Fruit fly (Drosophila melanogaster) whole organism, pupa: ENCODE results near the gene CG8861.

ENCODE experiments used
- CG10348 ChIP-seq: fragments of 200-800 bp; sonication (Bioruptor generic); IDR thresholded peaks from 2 replicates; pipeline ENCODE4 v1.3.6; 2022; ENCODE audit warnings: missing biosample characterization, missing genetic modification characterization
- CG12605 ChIP-seq: fragments of 200-800 bp; sonication (Bioruptor generic); IDR thresholded peaks from 2 replicates; pipeline ENCODE4 v1.3.6; 2022; ENCODE audit warnings: missing biosample characterization, missing genetic modification characterization
- CG13204 ChIP-seq: fragments of 200-800 bp; sonication (Bioruptor generic); optimal IDR thresholded peaks from 2 replicates; lab custom pipeline; 2018; ENCODE audit warnings: missing biosample characterization, mild to moderate bottlenecking, missing genetic modification characterization, moderate library complexity
- CG14655 ChIP-seq: fragments of 200-800 bp; sonication (Bioruptor generic); optimal IDR thresholded peaks from 3 replicates; lab custom pipeline; 2017; ENCODE audit warnings: mild to moderate bottlenecking, missing biosample characterization, missing genetic modification reagents, missing genetic modification characterization
- CG15710 ChIP-seq: fragments of 200-800 bp; sonication (Bioruptor generic); optimal IDR thresholded peaks from 2 replicates; lab custom pipeline; 2018; ENCODE audit warnings: missing biosample characterization, mild to moderate bottlenecking, missing genetic modification characterization, moderate library complexity
- CG17806 ChIP-seq: fragments of 200-800 bp; sonication (Bioruptor generic); optimal IDR thresholded peaks from 2 replicates; lab custom pipeline; 2018; ENCODE audit warnings: missing biosample characterization, mild to moderate bottlenecking, missing genetic modification characterization, moderate library complexity
- CG32121 ChIP-seq: fragments of 200-800 bp; sonication (Bioruptor generic); IDR thresholded peaks from 2 replicates; pipeline ENCODE4 v1.3.6; 2022; ENCODE audit warnings: missing biosample characterization, missing genetic modification characterization
- CG34367 ChIP-seq: fragments of 200-800 bp; sonication (Bioruptor generic); optimal IDR thresholded peaks from 2 replicates; lab custom pipeline; 2018; ENCODE audit warnings: missing biosample characterization, mild to moderate bottlenecking, missing genetic modification characterization
- CG4496 ChIP-seq: fragments of 200-800 bp; sonication (Bioruptor generic); IDR thresholded peaks from 3 replicates; pipeline ENCODE4 v1.3.6; 2022; ENCODE audit warnings: missing biosample characterization, missing genetic modification characterization
- CG8159 ChIP-seq: fragments of 200-800 bp; sonication (Bioruptor generic); optimal IDR thresholded peaks from 3 replicates; lab custom pipeline; 2018; ENCODE audit warnings: missing biosample characterization, mild to moderate bottlenecking, missing genetic modification characterization, moderate library complexity
- CG8301 ChIP-seq: fragments of 200-800 bp; sonication (Bioruptor generic); optimal IDR thresholded peaks from 2 replicates; lab custom pipeline; 2018; ENCODE audit warnings: missing biosample characterization, mild to moderate bottlenecking, missing genetic modification characterization
- CG9948 ChIP-seq: fragments of 200-800 bp; sonication (Bioruptor generic); optimal IDR thresholded peaks from 2 replicates; lab custom pipeline; 2018; ENCODE audit warnings: missing biosample characterization, mild to moderate bottlenecking, missing genetic modification characterization, moderate library complexity
- D1 ChIP-seq: fragments of 200-800 bp; sonication (Bioruptor generic); optimal IDR thresholded peaks from 2 replicates; lab custom pipeline; 2018; ENCODE audit warnings: missing biosample characterization, mild to moderate bottlenecking, missing genetic modification characterization, moderate library complexity
- EcR ChIP-seq: fragments of 200-800 bp; sonication (Bioruptor generic); optimal IDR thresholded peaks from 3 replicates; lab custom pipeline; 2019; ENCODE audit warnings: missing biosample characterization, missing genetic modification characterization, mild to moderate bottlenecking, moderate library complexity, missing genetic modification reagents
- Ets98B ChIP-seq: fragments of 200-800 bp; sonication (Bioruptor generic); IDR thresholded peaks from 2 replicates; pipeline ENCODE4 v1.3.6; 2022; ENCODE audit warnings: missing biosample characterization, missing genetic modification characterization
- Pif1A ChIP-seq: fragments of 200-800 bp; sonication (Bioruptor generic); optimal IDR thresholded peaks from 3 replicates; lab custom pipeline; 2016; ENCODE audit warnings: missing biosample characterization, missing genetic modification characterization
- Pif1B ChIP-seq: fragments of 200-800 bp; sonication (Bioruptor generic); optimal IDR thresholded peaks from 3 replicates; lab custom pipeline; 2016; ENCODE audit warnings: missing biosample characterization, missing genetic modification characterization
- Snoo ChIP-seq: fragments of 200-800 bp; sonication (Bioruptor generic); optimal IDR thresholded peaks from 3 replicates; lab custom pipeline; 2017; ENCODE audit warnings: missing biosample characterization, mild to moderate bottlenecking, missing genetic modification characterization, inconsistent platforms
- fd96Ca ChIP-seq: fragments of 200-800 bp; sonication (Bioruptor generic); IDR thresholded peaks from 3 replicates; pipeline ENCODE4 v1.3.6; 2022; ENCODE audit warnings: missing biosample characterization, missing genetic modification characterization
- gl ChIP-seq: fragments of 200-800 bp; sonication (Bioruptor generic); optimal IDR thresholded peaks from 2 replicates; lab custom pipeline; 2018; ENCODE audit warnings: missing biosample characterization, mild to moderate bottlenecking, missing genetic modification characterization
- rn ChIP-seq: fragments of 200-800 bp; sonication (Bioruptor generic); IDR thresholded peaks from 2 replicates; pipeline ENCODE4 v1.3.6; 2022; ENCODE audit warnings: missing biosample characterization, missing genetic modification characterization

The CG8861 gene

dm6 chr3R:9351415-9352379 lies 23.4 kb upstream of the CG8861 start:
- TF ChIP-seq CG12605 (GFP tag; lab: Robert Waterston, UW) (no peak), CG10348 (no peak), CG13204 (GFP tag; lab: Kevin White, UChicago) (no peak), Snoo (no peak), CG15710 (peak; percentile 33), CG17806 (peak; percentile 70), CG32121 (GFP tag; lab: Robert Waterston, UW) (no peak), gl (tag; lab: Kevin White, UChicago) (peak; percentile 14), EcR (GFP tag; lab: Kevin White, UChicago) (no peak), Pif1A (GFP tag; lab: Kevin White, UChicago) (peak; percentile 53), Pif1B (GFP tag; lab: Kevin White, UChicago) (peak; percentile 58), CG8301 (peak; percentile 79), CG8159 (tag; lab: Kevin White, UChicago) (peak; percentile 70), CG34367 (tag; lab: Kevin White, UChicago) (peak; percentile 18), CG9948 (tag; lab: Kevin White, UChicago) (peak; percentile 64), CG14655 (GFP tag; lab: Kevin White, UChicago) (peak; percentile 76), fd96Ca (GFP tag; lab: Robert Waterston, UW) (no peak), CG4496 (no peak), Ets98B (GFP tag; lab: Robert Waterston, UW) (no peak), rn (GFP tag; lab: Robert Waterston, UW) (no peak), D1 (tag; lab: Kevin White, UChicago) (peak; percentile 61)

dm6 chr3R:9350561-9351379 lies 22.5 kb upstream of the CG8861 start:
- TF ChIP-seq Snoo = no peak
- TF ChIP-seq EcR (GFP tag; lab: Kevin White, UChicago) = peak; percentile 88

dm6 chr3R:9349267-9349820 lies 21.0 kb upstream of the CG8861 start:
- TF ChIP-seq CG13204 (GFP tag; lab: Kevin White, UChicago) = no peak
- no peak for TF ChIP-seq CG12605 (GFP tag; lab: Robert Waterston, UW)
- no peak for TF ChIP-seq CG14655 (GFP tag; lab: Kevin White, UChicago)
- peak; percentile 13 for TF ChIP-seq CG17806
- no peak for TF ChIP-seq CG32121 (GFP tag; lab: Robert Waterston, UW)
- no peak for TF ChIP-seq gl (tag; lab: Kevin White, UChicago)
- no peak for TF ChIP-seq CG9948 (tag; lab: Kevin White, UChicago)
- TF ChIP-seq Ets98B (GFP tag; lab: Robert Waterston, UW) = no peak
- TF ChIP-seq Pif1B (GFP tag; lab: Kevin White, UChicago) = no peak
- no peak for TF ChIP-seq CG10348
- no peak for TF ChIP-seq CG8301
- peak; percentile 75 for TF ChIP-seq EcR (GFP tag; lab: Kevin White, UChicago)
- TF ChIP-seq Pif1A (GFP tag; lab: Kevin White, UChicago) = no peak
- TF ChIP-seq Snoo = no peak
- TF ChIP-seq CG8159 (tag; lab: Kevin White, UChicago) = peak; percentile 53
- TF ChIP-seq CG15710 = no peak
- no peak for TF ChIP-seq CG34367 (tag; lab: Kevin White, UChicago)
- no peak for TF ChIP-seq CG4496
- TF ChIP-seq rn (GFP tag; lab: Robert Waterston, UW) = no peak
- no peak for TF ChIP-seq fd96Ca (GFP tag; lab: Robert Waterston, UW)
- TF ChIP-seq D1 (tag; lab: Kevin White, UChicago) = no peak

- 0 out of 2 replicates have a peak, but pooled peaks have one; percentile 5 for TF ChIP-seq CG12605 (GFP tag; lab: Robert Waterston, UW)
- no peak for TF ChIP-seq Pif1A (GFP tag; lab: Kevin White, UChicago)
- TF ChIP-seq EcR (GFP tag; lab: Kevin White, UChicago) = peak; percentile 72
- TF ChIP-seq, all 21 proteins: peak for 2
Measured at dm6 chr3R:9348379-9348721, 20.0 kb upstream of the CG8861 start.

- TF ChIP-seq CG14655 (GFP tag; lab: Kevin White, UChicago) (peak; percentile 88), CG9948 (tag; lab: Kevin White, UChicago) (peak; percentile 92), D1 (tag; lab: Kevin White, UChicago) (peak; percentile 82), CG17806 (peak; percentile 93), CG10348 (peak; percentile 46; the same call in 1 of the 2 replicates), Pif1B (GFP tag; lab: Kevin White, UChicago) (peak; percentile 89), CG8301 (peak; percentile 88), CG8159 (tag; lab: Kevin White, UChicago) (peak; percentile 94), EcR (GFP tag; lab: Kevin White, UChicago) (no peak), CG13204 (GFP tag; lab: Kevin White, UChicago) (peak; percentile 66), CG12605 (GFP tag; lab: Robert Waterston, UW) (peak; percentile 80), CG4496 (peak; percentile 90), gl (tag; lab: Kevin White, UChicago) (peak; percentile 82), fd96Ca (GFP tag; lab: Robert Waterston, UW) (peak; percentile 81; the same call in 2 of the 3 replicates), Snoo (peak; percentile 76), CG34367 (tag; lab: Kevin White, UChicago) (peak; percentile 89), CG32121 (GFP tag; lab: Robert Waterston, UW) (peak; percentile 79), rn (GFP tag; lab: Robert Waterston, UW) (peak; percentile 82), Ets98B (GFP tag; lab: Robert Waterston, UW) (peak; percentile 86), CG15710 (peak; percentile 91), Pif1A (GFP tag; lab: Kevin White, UChicago) (peak; percentile 90)
Measured at dm6 chr3R:9347702-9348378, 19.5 kb upstream of the CG8861 start.
